Worm (Caenorhabditis elegans) whole organism, midembryonic: ENCODE data around the gene srx-18.

ENCODE experiments used
- T22C8.4 ChIP-seq: fragments of 200-800 bp; sonication (Bioruptor generic); IDR thresholded peaks from 2 replicates; pipeline ENCODE4 v1.3.6; 2022; ENCODE audit warnings: missing genetic modification characterization, missing compliant biosample characterization
- cog-1 ChIP-seq: sonication (generic microtip); optimal IDR thresholded peaks from 2 replicates; lab custom pipeline; 2016; ENCODE audit warnings: missing genetic modification characterization, missing compliant biosample characterization
- flt-1 ChIP-seq: fragments of 200-800 bp; sonication (Bioruptor generic); IDR thresholded peaks from 2 replicates; pipeline ENCODE4 v1.3.6; 2022; ENCODE audit warnings: missing genetic modification characterization, missing compliant biosample characterization
- klf-2 ChIP-seq: fragments of 200-800 bp; sonication (Bioruptor generic); conservative IDR thresholded peaks from 2 replicates; pipeline ENCODE4 v1.3.6; 2022; ENCODE audit warnings: missing genetic modification reagents, missing genetic modification characterization, missing compliant biosample characterization
- med-1 ChIP-seq: sonication (generic microtip); optimal IDR thresholded peaks from 2 replicates; lab custom pipeline; 2017; ENCODE audit warnings: missing genetic modification characterization, mild to moderate bottlenecking, missing compliant biosample characterization, antibody characterized with exemption, missing genetic modification reagents; ENCODE audit not compliant: insufficient read depth
- ref-1 ChIP-seq: fragments of 200-800 bp; sonication (Bioruptor generic); conservative IDR thresholded peaks from 2 replicates; pipeline ENCODE4 v1.3.6; 2022; ENCODE audit warnings: missing genetic modification reagents, missing genetic modification characterization, missing compliant biosample characterization
- tab-1 ChIP-seq: fragments of 200-800 bp; sonication (Bioruptor generic); IDR thresholded peaks from 2 replicates; pipeline ENCODE4 v1.3.6; 2022; ENCODE audit warnings: missing genetic modification characterization, missing compliant biosample characterization
- ztf-23 ChIP-seq: fragments of 200-800 bp; sonication (Bioruptor generic); IDR thresholded peaks from 2 replicates; pipeline ENCODE4 v1.3.6; 2022; ENCODE audit warnings: missing genetic modification reagents, missing genetic modification characterization, missing compliant biosample characterization
- ztf-29 ChIP-seq: fragments of 200-800 bp; sonication (Bioruptor generic); IDR thresholded peaks from 2 replicates; pipeline ENCODE4 v1.3.6; 2022; ENCODE audit warnings: missing genetic modification reagents, missing genetic modification characterization, missing compliant biosample characterization

Gene srx-18

ce11 chrV:17777624-17778023, 21.1 kb downstream of the srx-18 start, which contains the start of gene C47A10.12:
TSS of gene C47A10.12 (plus strand) at chrV:17777924.
- no peak for TF ChIP-seq ztf-29 (GFP tag; lab: Robert Waterston, UW)
- TF ChIP-seq cog-1 (tag; lab: Kevin White, UChicago), result no peak
- TF ChIP-seq tab-1 (GFP tag; lab: Robert Waterston, UW), result no peak
- TF ChIP-seq T22C8.4 (GFP tag; lab: Robert Waterston, UW), result no peak
- TF ChIP-seq ztf-23 (GFP tag; lab: Robert Waterston, UW), result no peak
- TF ChIP-seq flt-1 (GFP tag; lab: Robert Waterston, UW), result no peak
- TF ChIP-seq ref-1 (GFP tag; lab: Robert Waterston, UW), result no peak
- no peak for TF ChIP-seq klf-2 (GFP tag; lab: Robert Waterston, UW)
- TF ChIP-seq med-1 (GFP tag; lab: Kevin White, UChicago), result no peak

ce11 chrV:17777127-17777526, 21.6 kb downstream of the srx-18 start, which contains the start of gene ddo-1:
TSS of gene ddo-1 (minus strand) at chrV:17777227.
- TF ChIP-seq klf-2 (GFP tag; lab: Robert Waterston, UW), result no peak
- no peak for TF ChIP-seq tab-1 (GFP tag; lab: Robert Waterston, UW)
- TF ChIP-seq ref-1 (GFP tag; lab: Robert Waterston, UW), result no peak
- TF ChIP-seq T22C8.4 (GFP tag; lab: Robert Waterston, UW), result no peak
- TF ChIP-seq med-1 (GFP tag; lab: Kevin White, UChicago), result no peak
- TF ChIP-seq ztf-23 (GFP tag; lab: Robert Waterston, UW), result no peak
- no peak for TF ChIP-seq cog-1 (tag; lab: Kevin White, UChicago)
- no peak for TF ChIP-seq ztf-29 (GFP tag; lab: Robert Waterston, UW)
- no peak for TF ChIP-seq flt-1 (GFP tag; lab: Robert Waterston, UW)

- TF ChIP-seq ztf-23 (GFP tag; lab: Robert Waterston, UW) (no peak), tab-1 (GFP tag; lab: Robert Waterston, UW) (no peak), ztf-29 (GFP tag; lab: Robert Waterston, UW) (no peak), klf-2 (GFP tag; lab: Robert Waterston, UW) (no peak), ref-1 (GFP tag; lab: Robert Waterston, UW) (no peak), flt-1 (GFP tag; lab: Robert Waterston, UW) (no peak), T22C8.4 (GFP tag; lab: Robert Waterston, UW) (no peak), med-1 (GFP tag; lab: Kevin White, UChicago) (no peak), cog-1 (tag; lab: Kevin White, UChicago) (no peak)
Measured at ce11 chrV:17773108-17773507, 25.6 kb downstream of the srx-18 start, which contains the start of gene sre-21. TSS of gene sre-21 (minus strand) at chrV:17773208.

ce11 chrV:17767768-17768167, 30.9 kb downstream of the srx-18 start:
- TF ChIP-seq klf-2 (GFP tag; lab: Robert Waterston, UW) (no peak), T22C8.4 (GFP tag; lab: Robert Waterston, UW) (no peak), ztf-23 (GFP tag; lab: Robert Waterston, UW) (no peak), flt-1 (GFP tag; lab: Robert Waterston, UW) (no peak), cog-1 (tag; lab: Kevin White, UChicago) (no peak), med-1 (GFP tag; lab: Kevin White, UChicago) (no peak), ztf-29 (GFP tag; lab: Robert Waterston, UW) (no peak), tab-1 (GFP tag; lab: Robert Waterston, UW) (no peak), ref-1 (GFP tag; lab: Robert Waterston, UW) (no peak)

ce11 chrV:17767249-17767648, 31.4 kb downstream of the srx-18 start, which contains the start of gene srh-284:
TSS of gene srh-284 (plus strand) at chrV:17767549.
- no peak for TF ChIP-seq tab-1 (GFP tag; lab: Robert Waterston, UW)
- no peak for TF ChIP-seq cog-1 (tag; lab: Kevin White, UChicago)
- TF ChIP-seq ref-1 (GFP tag; lab: Robert Waterston, UW), result no peak
- no peak for TF ChIP-seq klf-2 (GFP tag; lab: Robert Waterston, UW)
- no peak for TF ChIP-seq ztf-23 (GFP tag; lab: Robert Waterston, UW)
- no peak for TF ChIP-seq med-1 (GFP tag; lab: Kevin White, UChicago)
- TF ChIP-seq T22C8.4 (GFP tag; lab: Robert Waterston, UW), result no peak
- TF ChIP-seq flt-1 (GFP tag; lab: Robert Waterston, UW), result no peak
- no peak for TF ChIP-seq ztf-29 (GFP tag; lab: Robert Waterston, UW)

ce11 chrV:17765077-17765476, 33.6 kb downstream of the srx-18 start, which contains the start of the genes C47A10.16 and srh-283:
TSS of gene C47A10.16 (minus strand) at chrV:17765177.
TSS of gene srh-283 (plus strand) at chrV:17765348.
- TF ChIP-seq T22C8.4 (GFP tag; lab: Robert Waterston, UW) (no peak), klf-2 (GFP tag; lab: Robert Waterston, UW) (no peak), flt-1 (GFP tag; lab: Robert Waterston, UW) (no peak), med-1 (GFP tag; lab: Kevin White, UChicago) (no peak), cog-1 (tag; lab: Kevin White, UChicago) (no peak), ztf-23 (GFP tag; lab: Robert Waterston, UW) (no peak), tab-1 (GFP tag; lab: Robert Waterston, UW) (no peak), ztf-29 (GFP tag; lab: Robert Waterston, UW) (no peak), ref-1 (GFP tag; lab: Robert Waterston, UW) (no peak)

- TF ChIP-seq ztf-23 (GFP tag; lab: Robert Waterston, UW) (no peak), klf-2 (GFP tag; lab: Robert Waterston, UW) (no peak), tab-1 (GFP tag; lab: Robert Waterston, UW) (no peak), flt-1 (GFP tag; lab: Robert Waterston, UW) (no peak), cog-1 (tag; lab: Kevin White, UChicago) (no peak), med-1 (GFP tag; lab: Kevin White, UChicago) (no peak), T22C8.4 (GFP tag; lab: Robert Waterston, UW) (no peak), ref-1 (GFP tag; lab: Robert Waterston, UW) (no peak), ztf-29 (GFP tag; lab: Robert Waterston, UW) (no peak)
Measured at ce11 chrV:17755592-17755991, 43.1 kb downstream of the srx-18 start, which contains the start of gene pgp-9. TSS of gene pgp-9 (plus strand) at chrV:17755892.

- TF ChIP-seq flt-1 (GFP tag; lab: Robert Waterston, UW) (no peak), ztf-23 (GFP tag; lab: Robert Waterston, UW) (no peak), cog-1 (tag; lab: Kevin White, UChicago) (no peak), tab-1 (GFP tag; lab: Robert Waterston, UW) (no peak), ref-1 (GFP tag; lab: Robert Waterston, UW) (no peak), klf-2 (GFP tag; lab: Robert Waterston, UW) (no peak), T22C8.4 (GFP tag; lab: Robert Waterston, UW) (no peak), med-1 (GFP tag; lab: Kevin White, UChicago) (no peak), ztf-29 (GFP tag; lab: Robert Waterston, UW) (no peak)
Measured at ce11 chrV:17754999-17755398, 43.7 kb downstream of the srx-18 start.
